ENCODE assay signal across 2 worm cellular contexts in genomic region chrIII:9818763-9819162, ce11.
TF ChIP-seq lines count a peak whose summit lies in the region.

panl-3 (plus strand) TSS chrIII:9819056.

TF ChIP-seq in whole organism, L1 larva, 84 proteins besides CTCF, POLR2A, EP300 and RAD21 (continued from another document):
- TF ChIP-seq fkh-10 (GFP tag; optimal IDR thresholded peaks at IDR 0.05; lab: Kevin White, UChicago) (no peak), mep-1 (tag; optimal IDR thresholded peaks at IDR 0.05; lab: Kevin White, UChicago) (peak; percentile 93), tbx-2 (tag; optimal IDR thresholded peaks at IDR 0.05; lab: Kevin White, UChicago) (peak; percentile 86), snpc-4 (tag; optimal IDR thresholded peaks at IDR 0.05; lab: Kevin White, UChicago) (peak; percentile 18), fkh-8 (tag; optimal IDR thresholded peaks at IDR 0.05; lab: Kevin White, UChicago) (peak; percentile 65), lin-14 (GFP tag; optimal IDR thresholded peaks at IDR 0.05; lab: Kevin White, UChicago) (peak; percentile 91), xbp-1 (tag; optimal IDR thresholded peaks at IDR 0.05; lab: Kevin White, UChicago) (peak; percentile 69), nhr-28 (tag; optimal IDR thresholded peaks at IDR 0.05; lab: Kevin White, UChicago) (no peak), nhr-47 (tag; optimal IDR thresholded peaks at IDR 0.05; lab: Kevin White, UChicago) (peak; percentile 69), lsy-2 (tag; optimal IDR thresholded peaks at IDR 0.05; lab: Kevin White, UChicago) (peak; percentile 73 to 80), nhr-71 (tag; optimal IDR thresholded peaks at IDR 0.05; lab: Kevin White, UChicago) (peak; percentile 81), dsc-1 (tag; optimal IDR thresholded peaks at IDR 0.05; lab: Kevin White, UChicago) (peak; percentile 28), alr-1 (tag; optimal IDR thresholded peaks at IDR 0.05; lab: Kevin White, UChicago; ENCODE audit: borderline replicate concordance) (no peak), sup-37 (GFP tag; optimal IDR thresholded peaks at IDR 0.05; lab: Kevin White, UChicago) (no peak), efl-1 (optimal IDR thresholded peaks at IDR 0.05; lab: Kevin White, UChicago) (peak; percentile 60 to 69), efl-1 (GFP tag; optimal IDR thresholded peaks at IDR 0.05 in 1 of 2; lab: Kevin White, UChicago) (peak; percentile 71 to 96), elt-3 (tag; optimal IDR thresholded peaks at IDR 0.05; lab: Kevin White, UChicago) (peak in 2 of 6 experiments; percentile 30 to 48), pqm-1 (tag; optimal IDR thresholded peaks at IDR 0.05; lab: Kevin White, UChicago) (no peak), vab-15 (tag; optimal IDR thresholded peaks at IDR 0.05; lab: Kevin White, UChicago) (peak; percentile 65), nhr-90 (tag; optimal IDR thresholded peaks at IDR 0.05; lab: Kevin White, UChicago; ENCODE audit: poor library complexity) (peak; percentile 61), skn-1 (tag; optimal IDR thresholded peaks at IDR 0.05; lab: Kevin White, UChicago) (peak; percentile 30), fkh-4 (tag; optimal IDR thresholded peaks at IDR 0.05; lab: Kevin White, UChicago; ENCODE audit: borderline replicate concordance) (no peak), nhr-77 (tag; optimal IDR thresholded peaks at IDR 0.05; lab: Kevin White, UChicago) (no peak), swsn-7 (tag; optimal IDR thresholded peaks at IDR 0.05; lab: Kevin White, UChicago) (peak; percentile 70), C34B4.2 (tag; optimal IDR thresholded peaks at IDR 0.05; lab: Kevin White, UChicago) (no peak), F16B12.6 (tag; optimal IDR thresholded peaks at IDR 0.05; lab: Kevin White, UChicago) (peak; percentile 98), nhr-11 (tag; optimal IDR thresholded peaks at IDR 0.05; lab: Kevin White, UChicago) (no peak), dpl-1 (GFP tag; optimal IDR thresholded peaks at IDR 0.05; lab: Kevin White, UChicago) (peak; percentile 54 to 78 (median 65)), nhr-20 (tag; optimal IDR thresholded peaks at IDR 0.05; lab: Kevin White, UChicago) (peak; percentile 80), unc-86 (tag; optimal IDR thresholded peaks at IDR 0.05; lab: Kevin White, UChicago) (peak; percentile 35), zip-4 (GFP tag; optimal IDR thresholded peaks at IDR 0.05; lab: Kevin White, UChicago) (no peak), lin-13 (GFP tag; optimal IDR thresholded peaks at IDR 0.05; lab: Kevin White, UChicago) (peak; percentile 39), mdl-1 (tag; optimal IDR thresholded peaks at IDR 0.05; lab: Kevin White, UChicago) (peak in 1 of 2 experiments; percentile 95)

TF ChIP-seq in whole organism, L3 larva, 47 proteins besides CTCF, POLR2A, EP300 and RAD21 (continued from another document):
- TF ChIP-seq lin-39 (tag; optimal IDR thresholded peaks at IDR 0.05; lab: Kevin White, UChicago) (peak; percentile 75), nhr-25 (tag; optimal IDR thresholded peaks at IDR 0.05; lab: Kevin White, UChicago) (peak; percentile 79), mml-1 (tag; optimal IDR thresholded peaks at IDR 0.05; lab: Kevin White, UChicago) (peak; percentile 47), ceh-28 (tag; optimal IDR thresholded peaks at IDR 0.05; lab: Kevin White, UChicago) (no peak), fkh-10 (GFP tag; optimal IDR thresholded peaks at IDR 0.05; lab: Kevin White, UChicago) (no peak)
